Worm (Caenorhabditis elegans) whole organism, midembryonic: ENCODE measurements around the gene Y69A2AR.23.

Experiments
- T22C8.4 ChIP-seq: fragments of 200-800 bp; sonication (Bioruptor generic); IDR thresholded peaks from 2 replicates; pipeline ENCODE4 v1.3.6; 2022; ENCODE audit warnings: missing genetic modification characterization, missing compliant biosample characterization
- cog-1 ChIP-seq: sonication (generic microtip); optimal IDR thresholded peaks from 2 replicates; lab custom pipeline; 2016; ENCODE audit warnings: missing genetic modification characterization, missing compliant biosample characterization
- flt-1 ChIP-seq: fragments of 200-800 bp; sonication (Bioruptor generic); IDR thresholded peaks from 2 replicates; pipeline ENCODE4 v1.3.6; 2022; ENCODE audit warnings: missing genetic modification characterization, missing compliant biosample characterization
- klf-2 ChIP-seq: fragments of 200-800 bp; sonication (Bioruptor generic); conservative IDR thresholded peaks from 2 replicates; pipeline ENCODE4 v1.3.6; 2022; ENCODE audit warnings: missing genetic modification reagents, missing genetic modification characterization, missing compliant biosample characterization
- med-1 ChIP-seq: sonication (generic microtip); optimal IDR thresholded peaks from 2 replicates; lab custom pipeline; 2017; ENCODE audit warnings: missing genetic modification characterization, mild to moderate bottlenecking, missing compliant biosample characterization, antibody characterized with exemption, missing genetic modification reagents; ENCODE audit not compliant: insufficient read depth
- ref-1 ChIP-seq: fragments of 200-800 bp; sonication (Bioruptor generic); conservative IDR thresholded peaks from 2 replicates; pipeline ENCODE4 v1.3.6; 2022; ENCODE audit warnings: missing genetic modification reagents, missing genetic modification characterization, missing compliant biosample characterization
- tab-1 ChIP-seq: fragments of 200-800 bp; sonication (Bioruptor generic); IDR thresholded peaks from 2 replicates; pipeline ENCODE4 v1.3.6; 2022; ENCODE audit warnings: missing genetic modification characterization, missing compliant biosample characterization
- ztf-23 ChIP-seq: fragments of 200-800 bp; sonication (Bioruptor generic); IDR thresholded peaks from 2 replicates; pipeline ENCODE4 v1.3.6; 2022; ENCODE audit warnings: missing genetic modification reagents, missing genetic modification characterization, missing compliant biosample characterization
- ztf-29 ChIP-seq: fragments of 200-800 bp; sonication (Bioruptor generic); IDR thresholded peaks from 2 replicates; pipeline ENCODE4 v1.3.6; 2022; ENCODE audit warnings: missing genetic modification reagents, missing genetic modification characterization, missing compliant biosample characterization

The Y69A2AR.23 gene

ce11 chrIV:2561358-2561757 lies 9.9 kb upstream of the Y69A2AR.23 start, which contains the start of gene Y69A2AR.46:
Y69A2AR.46 (plus strand) TSS chrIV:2561658.
- TF ChIP-seq flt-1 (GFP tag; lab: Robert Waterston, UW) (no peak), ztf-23 (GFP tag; lab: Robert Waterston, UW) (no peak), cog-1 (tag; lab: Kevin White, UChicago) (no peak), tab-1 (GFP tag; lab: Robert Waterston, UW) (no peak), T22C8.4 (GFP tag; lab: Robert Waterston, UW) (no peak), ref-1 (no peak), med-1 (no peak), klf-2 (no peak), ztf-29 (GFP tag; lab: Robert Waterston, UW) (no peak)

DNA sequence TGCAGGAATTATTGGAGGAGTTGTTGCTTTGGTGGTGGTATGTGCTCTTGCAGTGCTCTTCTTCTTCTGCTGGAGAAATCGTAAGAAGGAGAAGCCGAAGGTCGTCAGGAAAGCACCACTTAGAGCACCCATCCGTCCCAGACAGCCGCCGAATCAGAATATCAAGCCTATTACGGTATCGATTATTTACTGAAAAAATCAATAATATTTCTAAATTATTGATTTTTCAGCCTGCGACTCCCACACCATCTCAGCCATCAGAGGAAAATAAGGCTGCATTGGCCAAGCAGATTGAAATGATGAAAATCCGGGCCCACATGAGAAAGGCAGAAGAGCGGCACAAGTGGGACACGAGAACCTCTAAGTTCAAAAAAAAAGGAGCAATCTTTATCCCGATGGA lies 4.7 kb upstream of the Y69A2AR.23 start:
- TF ChIP-seq ref-1 (no peak), klf-2 (no peak), ztf-23 (GFP tag; lab: Robert Waterston, UW) (no peak), T22C8.4 (GFP tag; lab: Robert Waterston, UW) (peak; percentile 55; the same call in 1 of the 2 replicates)

DNA sequence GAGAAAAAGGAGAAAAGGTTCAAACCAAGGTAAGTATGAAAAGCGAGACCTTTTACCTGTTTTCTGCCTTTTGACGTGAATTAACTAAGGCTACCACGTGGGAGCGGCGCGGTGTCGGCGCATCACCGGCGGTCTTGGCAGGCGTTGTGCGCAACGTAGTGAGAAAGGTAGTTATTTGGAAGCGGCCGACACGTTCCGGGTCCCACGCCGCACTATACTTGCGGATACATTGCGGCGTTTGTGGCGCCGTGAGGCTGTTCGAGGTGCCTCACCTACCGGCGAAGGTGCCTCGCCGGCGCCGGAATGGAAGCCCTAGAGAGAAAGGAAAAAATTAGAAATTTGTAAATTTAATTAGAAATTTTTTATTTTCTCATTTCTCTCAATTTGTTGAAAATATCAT lies 1.4 kb upstream of the Y69A2AR.23 start:
- TF ChIP-seq T22C8.4 (GFP tag; lab: Robert Waterston, UW) (no peak), cog-1 (tag; lab: Kevin White, UChicago) (no peak), flt-1 (GFP tag; lab: Robert Waterston, UW) (no peak), klf-2 (no peak), ztf-29 (GFP tag; lab: Robert Waterston, UW) (no peak), ztf-23 (GFP tag; lab: Robert Waterston, UW) (no peak), med-1 (no peak), ref-1 (no peak), tab-1 (GFP tag; lab: Robert Waterston, UW) (no peak)

DNA sequence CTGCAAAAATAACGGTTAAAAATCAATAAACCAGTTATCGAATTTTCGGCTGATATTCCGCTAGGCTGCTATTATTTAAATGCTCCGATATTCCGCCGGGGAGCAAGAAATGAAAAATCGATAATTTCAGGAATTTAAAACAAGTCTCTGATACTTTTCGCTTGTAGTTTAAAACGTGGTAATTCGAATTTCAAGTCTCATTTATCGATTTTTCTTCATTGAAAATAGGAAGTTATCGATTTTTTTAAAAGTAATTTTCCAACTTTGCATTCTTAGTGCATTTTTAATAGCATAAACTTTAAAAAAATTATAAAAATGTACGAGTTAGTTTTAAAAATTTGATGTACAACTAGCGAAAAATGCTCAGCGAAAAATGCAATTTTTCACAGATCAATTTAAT lies 792 bp upstream of the Y69A2AR.23 start:
- peak; percentile 49; the same call in 1 of the 2 replicates for TF ChIP-seq T22C8.4 (GFP tag; lab: Robert Waterston, UW)
- no peak for TF ChIP-seq ztf-29 (GFP tag; lab: Robert Waterston, UW)

ce11 chrIV:2551838-2552237 lies 354 bp upstream of the Y69A2AR.23 start:
- TF ChIP-seq T22C8.4 (GFP tag; lab: Robert Waterston, UW) (no peak), tab-1 (GFP tag; lab: Robert Waterston, UW) (no peak), med-1 (no peak), flt-1 (GFP tag; lab: Robert Waterston, UW) (no peak), ztf-23 (GFP tag; lab: Robert Waterston, UW) (no peak), klf-2 (no peak), ztf-29 (GFP tag; lab: Robert Waterston, UW) (no peak), cog-1 (tag; lab: Kevin White, UChicago) (no peak), ref-1 (no peak)

DNA sequence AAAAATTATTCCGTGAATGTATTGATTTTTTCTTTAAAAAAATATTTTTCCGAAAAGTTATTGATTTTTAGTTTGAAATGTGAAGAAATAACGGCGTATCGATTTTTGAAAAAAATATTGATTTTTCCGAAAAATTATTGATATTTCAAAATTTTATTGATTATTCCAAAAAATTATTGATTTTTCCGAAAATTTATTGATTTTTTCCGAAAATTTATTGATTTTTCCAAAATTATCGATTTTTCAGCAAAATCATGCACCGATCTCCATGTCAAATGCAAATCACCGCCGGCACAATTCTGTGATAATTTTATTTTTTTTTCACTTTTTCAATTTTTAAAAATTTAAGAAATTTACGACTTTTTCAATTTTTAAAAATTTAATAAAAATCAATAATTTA lies 1.9 kb downstream of the Y69A2AR.23 start:
- no peak for TF ChIP-seq ztf-29 (GFP tag; lab: Robert Waterston, UW)
- peak; percentile 88 for TF ChIP-seq T22C8.4 (GFP tag; lab: Robert Waterston, UW)

- TF ChIP-seq ref-1 (no peak), T22C8.4 (GFP tag; lab: Robert Waterston, UW) (peak; percentile 80)
Measured at ce11 chrIV:2548766-2549165, 2.7 kb downstream of the Y69A2AR.23 start.

ce11 chrIV:2542001-2542400 lies 9.5 kb downstream of the Y69A2AR.23 start, which contains the start of gene sprr-3:
sprr-3 (plus strand) TSS chrIV:2542301.
- TF ChIP-seq ref-1 (no peak), tab-1 (GFP tag; lab: Robert Waterston, UW) (no peak), klf-2 (no peak), ztf-23 (GFP tag; lab: Robert Waterston, UW) (no peak), ztf-29 (GFP tag; lab: Robert Waterston, UW) (no peak), T22C8.4 (GFP tag; lab: Robert Waterston, UW) (no peak), cog-1 (tag; lab: Kevin White, UChicago) (no peak), flt-1 (GFP tag; lab: Robert Waterston, UW) (no peak), med-1 (no peak)

DNA sequence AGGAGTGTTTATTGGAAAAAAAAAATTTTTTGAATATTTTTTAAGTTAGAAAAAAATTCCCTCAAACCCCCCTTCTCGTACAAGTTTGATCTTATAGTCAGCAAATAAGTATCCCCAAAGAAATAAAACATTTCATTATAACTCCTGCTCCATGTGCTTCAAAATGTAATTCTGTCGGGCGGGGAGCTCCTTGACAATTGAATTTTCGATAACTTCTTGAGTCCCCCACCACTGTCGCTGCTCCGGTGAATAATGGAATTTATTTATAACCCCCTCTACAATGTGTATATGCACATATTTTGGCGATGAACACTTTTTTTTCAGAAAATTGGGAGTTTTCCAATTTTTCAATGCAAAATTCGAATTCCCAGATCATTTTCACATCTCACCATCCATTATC lies 13.7 kb downstream of the Y69A2AR.23 start:
- TF ChIP-seq cog-1 (tag; lab: Kevin White, UChicago), result no peak
- TF ChIP-seq ztf-29 (GFP tag; lab: Robert Waterston, UW), result no peak
- TF ChIP-seq flt-1 (GFP tag; lab: Robert Waterston, UW), result no peak
- TF ChIP-seq T22C8.4 (GFP tag; lab: Robert Waterston, UW), result no peak
- TF ChIP-seq tab-1 (GFP tag; lab: Robert Waterston, UW), result no peak

- TF ChIP-seq flt-1 (GFP tag; lab: Robert Waterston, UW) (no peak), T22C8.4 (GFP tag; lab: Robert Waterston, UW) (peak; percentile 77; the same call in 1 of the 2 replicates), cog-1 (tag; lab: Kevin White, UChicago) (no peak)
Measured at ce11 chrIV:2530285-2530684, 21.2 kb downstream of the Y69A2AR.23 start.

ce11 chrIV:2529281-2529680 lies 22.2 kb downstream of the Y69A2AR.23 start:
- TF ChIP-seq T22C8.4 (GFP tag; lab: Robert Waterston, UW) (peak; percentile 54), ref-1 (no peak)

ce11 chrIV:2528741-2529140 lies 22.7 kb downstream of the Y69A2AR.23 start:
- peak; percentile 26; the same call in 1 of the 2 replicates for TF ChIP-seq T22C8.4 (GFP tag; lab: Robert Waterston, UW)
